Fruit fly (Drosophila melanogaster) whole organism, embryonic: ENCODE results near the gene scyl.

ENCODE experiments used
- CG12391 ChIP-seq: fragments of 200-800 bp; sonication (Bioruptor generic); optimal IDR thresholded peaks from 3 replicates; lab custom pipeline; 2018; ENCODE audit warnings: missing biosample characterization, mild to moderate bottlenecking, missing genetic modification characterization, moderate library complexity
- CG13775 ChIP-seq: fragments of 200-800 bp; sonication (Bioruptor generic); optimal IDR thresholded peaks from 3 replicates; lab custom pipeline; 2017; ENCODE audit warnings: missing biosample characterization, mild to moderate bottlenecking, missing genetic modification characterization
- CG15601 ChIP-seq: fragments of 200-800 bp; sonication (Bioruptor generic); optimal IDR thresholded peaks from 3 replicates; lab custom pipeline; 2019; ENCODE audit warnings: missing biosample characterization, mild to moderate bottlenecking, missing genetic modification characterization, moderate library complexity
- CG15696 ChIP-seq: fragments of 200-800 bp; sonication (Bioruptor generic); optimal IDR thresholded peaks from 2 replicates; lab custom pipeline; 2019; ENCODE audit warnings: missing biosample characterization, mild to moderate bottlenecking, missing genetic modification characterization, moderate library complexity
- CG18262 ChIP-seq: fragments of 200-800 bp; optimal IDR thresholded peaks from 3 replicates; lab custom pipeline; 2019; ENCODE audit warnings: missing biosample characterization, mild to moderate bottlenecking, missing genetic modification characterization, moderate library complexity
- CG18476 ChIP-seq: fragments of 200-800 bp; sonication (Bioruptor generic); optimal IDR thresholded peaks from 2 replicates; lab custom pipeline; 2016; ENCODE audit warnings: missing biosample characterization, mild to moderate bottlenecking, missing genetic modification characterization
- CG7271 ChIP-seq: fragments of 200-800 bp; sonication (Bioruptor generic); optimal IDR thresholded peaks from 2 replicates; lab custom pipeline; 2018; ENCODE audit warnings: missing biosample characterization, mild to moderate bottlenecking, missing genetic modification characterization, moderate library complexity
- CG7372 ChIP-seq: fragments of 200-800 bp; sonication (Bioruptor generic); IDR thresholded peaks from 2 replicates; pipeline ENCODE4 v1.3.6; 2022; ENCODE audit warnings: missing biosample characterization, missing genetic modification characterization
- CG7963 ChIP-seq: fragments of 200-800 bp; sonication (Bioruptor generic); IDR thresholded peaks from 3 replicates; pipeline ENCODE4 v1.3.6; 2022; ENCODE audit warnings: missing biosample characterization, missing genetic modification characterization; ENCODE audit not compliant: partially characterized antibody
- Med ChIP-seq: fragments of 200-800 bp; sonication (Bioruptor generic); peaks from one replicate; lab custom pipeline; 2016; ENCODE audit warnings: missing biosample characterization, missing genetic modification characterization, mild to moderate bottlenecking, inconsistent platforms, moderate library complexity
- Stat92E ChIP-seq, 3 experiments: fragments of >200 bp in 2 of 3; fragments of 200-800 bp in 1 of 3; sonication (Bioruptor generic) in 1 of 3; optimal IDR thresholded peaks; 2 replicates each; lab custom pipeline; 2017 to 2019; ENCODE audit warnings: missing biosample characterization in 3 of 3, missing genetic modification characterization in 3 of 3, mild to moderate bottlenecking in 1 of 3, moderate library complexity in 1 of 3
- Usf ChIP-seq: fragments of 200-800 bp; sonication (Bioruptor generic); optimal IDR thresholded peaks from 2 replicates; lab custom pipeline; 2017; ENCODE audit warnings: missing genotype, missing biosample characterization, missing genetic modification characterization
- ab ChIP-seq: fragments of 200-800 bp; sonication (Bioruptor generic); optimal IDR thresholded peaks from 2 replicates; lab custom pipeline; 2016; ENCODE audit warnings: missing biosample characterization, missing genetic modification characterization
- abd-A ChIP-seq: fragments of 200-800 bp; sonication (Bioruptor generic); optimal IDR thresholded peaks from 3 replicates; lab custom pipeline; 2019; ENCODE audit warnings: missing biosample characterization, mild to moderate bottlenecking, missing genetic modification characterization, moderate library complexity
- chif ChIP-seq, 2 experiments: fragments of 200-800 bp; sonication (Bioruptor generic); optimal IDR thresholded peaks; 3 replicates each; lab custom pipeline; 2016; ENCODE audit warnings: missing biosample characterization in 2 of 2, missing genetic modification characterization in 2 of 2
- chinmo ChIP-seq: fragments of 200-800 bp; sonication (Bioruptor generic); IDR thresholded peaks from 4 replicates; pipeline ENCODE4 v1.3.6; 2022; ENCODE audit warnings: missing biosample characterization, missing genetic modification characterization; ENCODE audit not compliant: partially characterized antibody
- da ChIP-seq: fragments of 200-800 bp; sonication (Bioruptor generic); optimal IDR thresholded peaks from 2 replicates; lab custom pipeline; 2016; ENCODE audit warnings: missing biosample characterization, missing genetic modification characterization
- dmrt11E ChIP-seq: fragments of 200-800 bp; sonication (Bioruptor generic); optimal IDR thresholded peaks from 3 replicates; lab custom pipeline; 2018; ENCODE audit warnings: missing biosample characterization, mild to moderate bottlenecking, missing genetic modification characterization, moderate library complexity
- ems ChIP-seq: fragments of 200-800 bp; sonication (Bioruptor generic); optimal IDR thresholded peaks from 3 replicates; lab custom pipeline; 2016; ENCODE audit warnings: missing biosample characterization, missing genetic modification characterization
- en ChIP-seq: fragments of 200-800 bp; sonication (Bioruptor generic); optimal IDR thresholded peaks from 2 replicates; lab custom pipeline; 2016; ENCODE audit warnings: missing biosample characterization, missing genetic modification characterization
- exex ChIP-seq: fragments of 200-800 bp; sonication (Bioruptor generic); optimal IDR thresholded peaks from 4 replicates; lab custom pipeline; 2018; ENCODE audit warnings: missing biosample characterization, mild to moderate bottlenecking, missing genetic modification characterization, moderate library complexity
- gem ChIP-seq: fragments of 200-800 bp; sonication (Bioruptor generic); optimal IDR thresholded peaks from 2 replicates; lab custom pipeline; 2019; ENCODE audit warnings: missing biosample characterization, mild to moderate bottlenecking, missing genetic modification characterization, moderate library complexity
- grn ChIP-seq: fragments of 200-800 bp; sonication (Bioruptor generic); optimal IDR thresholded peaks from 3 replicates; lab custom pipeline; 2017; ENCODE audit warnings: missing biosample characterization, missing genetic modification characterization
- lab ChIP-seq: fragments of 200-800 bp; sonication (Bioruptor generic); optimal IDR thresholded peaks from 3 replicates; lab custom pipeline; 2017; ENCODE audit warnings: missing biosample characterization, missing genetic modification characterization, mild to moderate bottlenecking, moderate library complexity, missing genetic modification reagents
- lola ChIP-seq, 3 experiments: fragments of >200 bp in 2 of 3; fragments of 200-800 bp in 1 of 3; sonication (Bioruptor generic) in 1 of 3; optimal IDR thresholded peaks; 2 replicates each; lab custom pipeline; 2017 to 2019; ENCODE audit warnings: missing biosample characterization in 3 of 3, missing genetic modification characterization in 3 of 3, mild to moderate bottlenecking in 1 of 3, moderate library complexity in 1 of 3
- mirr ChIP-seq: fragments of 200-800 bp; sonication (Bioruptor generic); optimal IDR thresholded peaks from 3 replicates; lab custom pipeline; 2018; ENCODE audit warnings: missing biosample characterization, mild to moderate bottlenecking, missing genetic modification characterization
- mld ChIP-seq: fragments of 200-800 bp; sonication (Bioruptor generic); IDR thresholded peaks from 3 replicates; pipeline ENCODE4 v1.3.6; 2022; ENCODE audit warnings: missing biosample characterization, missing genetic modification characterization; ENCODE audit not compliant: partially characterized antibody
- nmo ChIP-seq: fragments of 200-800 bp; sonication (Bioruptor generic); optimal IDR thresholded peaks from 2 replicates; lab custom pipeline; 2018; ENCODE audit warnings: missing biosample characterization, mild to moderate bottlenecking, missing genetic modification characterization, moderate library complexity
- onecut ChIP-seq: fragments of 200-800 bp; sonication (Bioruptor generic); IDR thresholded peaks from 2 replicates; pipeline ENCODE4 v1.3.6; 2022; ENCODE audit warnings: missing biosample characterization, missing genetic modification characterization
- p53 ChIP-seq: fragments of 200-800 bp; sonication (Bioruptor generic); optimal IDR thresholded peaks from 2 replicates; lab custom pipeline; 2016; ENCODE audit warnings: missing biosample characterization, missing genetic modification characterization
- prd ChIP-seq, 3 experiments: fragments of >200 bp in 2 of 3; fragments of 200-800 bp in 1 of 3; sonication (Bioruptor generic) in 1 of 3; optimal IDR thresholded peaks in 2 of 3; IDR thresholded peaks in 1 of 3; 2 replicates in 2 of 3; 3 replicates in 1 of 3; pipeline versions ENCODE4 v1.3.6 to Lab custom; 2017 to 2022; ENCODE audit warnings: missing biosample characterization in 1 of 3, missing genetic modification characterization in 1 of 3
- pum ChIP-seq: fragments of 200-800 bp; sonication (Bioruptor generic); optimal IDR thresholded peaks from 2 replicates; lab custom pipeline; 2016; ENCODE audit warnings: missing biosample characterization, missing genetic modification characterization
- scrt ChIP-seq: fragments of 200-800 bp; sonication (Bioruptor generic); optimal IDR thresholded peaks from 2 replicates; lab custom pipeline; 2018; ENCODE audit warnings: missing biosample characterization, mild to moderate bottlenecking, missing genetic modification characterization, moderate library complexity
- sd ChIP-seq: fragments of 200-800 bp; sonication (Bioruptor generic); optimal IDR thresholded peaks from 3 replicates; lab custom pipeline; 2018; ENCODE audit warnings: missing biosample characterization, mild to moderate bottlenecking, missing genetic modification characterization, moderate library complexity
- sens ChIP-seq: fragments of 200-800 bp; sonication (Bioruptor generic); peaks from one replicate; lab custom pipeline; 2016; ENCODE audit warnings: missing biosample characterization, missing genetic modification characterization
- sna ChIP-seq: fragments of 200-800 bp; sonication (Bioruptor generic); IDR thresholded peaks from 2 replicates; pipeline ENCODE4 v1.3.6; 2022; ENCODE audit warnings: missing biosample characterization, missing genetic modification characterization; ENCODE audit not compliant: partially characterized antibody
- sug ChIP-seq: fragments of 200-800 bp; optimal IDR thresholded peaks from 2 replicates; lab custom pipeline; 2019; ENCODE audit warnings: missing biosample characterization, mild to moderate bottlenecking, missing genetic modification characterization, moderate library complexity
- tll ChIP-seq, 2 experiments: fragments of 200-800 bp in 1 of 2; fragments of >200 bp in 1 of 2; sonication (Bioruptor generic) in 1 of 2; optimal IDR thresholded peaks; 2 replicates each; lab custom pipeline; 2017 to 2019; ENCODE audit warnings: missing biosample characterization in 2 of 2, missing genetic modification characterization in 2 of 2, mild to moderate bottlenecking in 1 of 2, moderate library complexity in 1 of 2
- vfl ChIP-seq: fragments of 200-800 bp; sonication (Bioruptor generic); optimal IDR thresholded peaks from 2 replicates; lab custom pipeline; 2016; ENCODE audit warnings: missing biosample characterization, missing genetic modification characterization
- zen ChIP-seq: fragments of 200-800 bp; sonication (Bioruptor generic); optimal IDR thresholded peaks from 3 replicates; lab custom pipeline; 2018; ENCODE audit warnings: missing biosample characterization, mild to moderate bottlenecking, missing genetic modification characterization, moderate library complexity

Gene scyl

DNA sequence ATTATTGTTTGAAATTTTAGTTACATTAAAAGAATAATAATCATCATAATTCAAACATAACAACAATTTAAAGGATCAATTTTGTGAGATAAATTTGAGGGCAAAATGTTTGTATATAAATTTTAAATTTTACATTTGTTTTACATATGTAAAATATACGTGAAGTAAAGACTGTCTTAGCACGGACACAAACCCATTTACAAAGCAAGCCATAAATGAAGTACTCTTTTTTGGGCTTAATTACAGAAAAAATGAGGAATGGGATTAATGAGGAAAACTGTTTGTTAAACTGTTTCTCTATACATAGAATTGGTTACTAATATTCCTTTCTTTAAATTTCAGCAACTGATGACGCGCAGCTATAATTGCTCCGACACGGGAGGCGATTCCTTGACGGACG is 27.5 kb upstream of the scyl start (continued):
- TF ChIP-seq CG7271 (tag; lab: Kevin White, UChicago): no peak

DNA sequence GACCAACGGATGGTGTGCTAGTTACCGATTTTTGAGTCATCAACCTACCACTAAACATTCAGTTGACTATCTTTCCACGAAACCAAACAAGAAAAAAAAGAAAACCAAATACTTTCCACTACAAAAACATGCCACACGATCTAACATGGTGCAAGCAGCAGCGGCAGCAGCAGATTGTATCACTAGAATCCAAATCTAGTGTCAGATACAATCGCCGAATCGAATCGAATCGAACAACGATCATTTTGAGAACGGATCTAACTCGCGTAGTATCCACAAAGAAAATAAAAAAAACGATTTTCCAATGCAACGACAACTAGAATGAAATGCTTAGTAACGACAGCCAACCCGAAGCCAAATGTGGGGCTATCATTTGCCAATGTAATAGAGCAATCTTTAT is 24.4 kb upstream of the scyl start:
- TF ChIP-seq ab (GFP tag; lab: Kevin White, UChicago): no peak
- TF ChIP-seq CG7372 (GFP tag; lab: Robert Waterston, UW): no peak
- peak in 1 of 3 experiments; percentile 14 for TF ChIP-seq Stat92E (GFP tag; optimal IDR thresholded peaks at IDR 0.05; lab: Kevin White, UChicago)
- TF ChIP-seq grn (GFP tag; lab: Kevin White, UChicago): peak; percentile 94
- no peak for TF ChIP-seq sna (GFP tag; lab: Robert Waterston, UW)
- TF ChIP-seq sens: no peak
- TF ChIP-seq CG13775 (GFP tag; lab: Kevin White, UChicago): no peak
- no peak for TF ChIP-seq CG15601 (tag; lab: Kevin White, UChicago)
- TF ChIP-seq pum (GFP tag; lab: Kevin White, UChicago): no peak
- TF ChIP-seq, all 482 proteins: peak for 2

DNA sequence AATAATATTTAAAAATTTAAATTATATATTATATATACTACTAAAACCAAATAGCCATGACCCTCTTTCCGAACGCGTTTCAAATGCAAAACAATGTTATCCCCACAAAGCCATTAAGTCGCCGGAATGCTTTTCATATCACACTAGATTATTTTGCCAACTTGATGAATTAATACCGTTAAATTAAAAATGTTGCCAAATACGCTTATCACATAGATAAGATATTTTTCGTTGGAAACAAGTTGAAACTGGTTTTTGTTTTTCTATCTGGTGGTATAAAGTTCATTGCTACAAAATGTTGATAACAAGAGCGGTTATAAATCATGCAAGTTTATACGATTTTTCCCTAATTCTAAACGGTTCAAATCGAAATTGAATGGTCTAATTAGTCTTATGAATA is 18.6 kb upstream of the scyl start:
- TF ChIP-seq Usf (GFP tag; lab: Kevin White, UChicago) (no peak), ems (GFP tag; lab: Kevin White, UChicago) (no peak), sug (peak; percentile 20), lab (GFP tag; lab: Kevin White, UChicago) (peak; percentile 12), prd (optimal IDR thresholded peaks at IDR 0.05; lab: Kevin White, UChicago) (no peak), prd (GFP tag; IDR thresholded peaks at IDR 0.05; lab: Robert Waterston, UW) (no peak), CG18476 (GFP tag; lab: Kevin White, UChicago) (no peak), Stat92E (GFP tag; optimal IDR thresholded peaks at IDR 0.05; lab: Kevin White, UChicago) (no peak), mirr (peak; percentile 80), sd (tag; lab: Kevin White, UChicago) (peak; percentile 1), gem (tag; lab: Kevin White, UChicago) (peak; percentile 67), exex (tag; lab: Kevin White, UChicago) (peak; percentile 93)

DNA sequence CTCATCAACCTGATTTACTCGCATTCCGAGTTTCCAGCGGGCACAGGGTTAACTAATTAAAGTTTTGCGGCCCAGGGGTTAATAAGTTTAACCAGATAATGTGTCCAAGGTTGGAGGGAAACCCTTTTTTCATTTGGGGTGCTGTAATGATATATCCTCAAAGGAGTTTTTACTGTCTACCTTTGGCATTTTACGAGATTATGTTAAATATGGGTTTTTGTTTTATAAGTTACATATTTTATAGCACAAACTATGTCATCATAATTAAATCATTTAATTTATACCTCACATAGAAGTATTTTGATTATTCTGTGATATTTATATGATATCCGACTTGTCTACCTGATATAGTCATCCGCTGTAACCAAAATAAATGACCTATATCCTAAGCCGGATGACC is 16.0 kb upstream of the scyl start, which contains the start of gene Ir68a:
Gene Ir68a (minus strand): TSS at position 101 of the 400 bp plus-strand sequence.
- 0 out of 3 replicates have a peak, but pooled peaks have one; percentile 6 for TF ChIP-seq mld (GFP tag; lab: Robert Waterston, UW)
- no peak for TF ChIP-seq CG15696 (tag; lab: Kevin White, UChicago)

DNA sequence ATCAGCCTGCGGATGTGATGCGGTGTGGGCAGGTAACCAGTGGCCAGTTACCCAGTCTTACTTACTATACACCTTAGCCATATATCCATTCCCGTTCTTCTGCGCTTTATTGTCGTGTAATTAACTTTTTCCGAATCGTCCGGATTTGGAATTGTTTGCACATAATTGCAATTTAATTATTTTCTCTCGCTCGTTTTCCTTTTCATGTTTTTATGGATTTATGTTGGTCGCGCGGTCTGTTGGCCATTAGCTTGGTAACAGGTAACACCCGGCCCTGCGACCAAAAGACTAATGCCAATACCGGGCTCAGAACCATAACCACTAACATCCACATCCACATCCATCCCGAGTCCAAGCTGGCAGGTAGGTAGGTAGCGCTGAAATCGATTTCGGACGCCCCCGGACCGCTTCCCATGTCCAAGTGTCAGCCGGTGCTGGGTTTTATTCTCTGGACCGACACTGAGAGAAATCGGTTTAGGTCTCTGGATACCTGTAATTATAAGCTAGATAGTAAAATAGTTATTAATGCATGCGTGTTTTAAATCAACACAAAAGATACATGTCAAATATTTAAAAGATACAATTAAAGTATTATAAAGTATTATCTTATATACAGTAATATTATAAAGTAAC is 14.9 kb upstream of the scyl start:
- peak in 1 of 3 experiments; percentile 16 for TF ChIP-seq lola (GFP tag; optimal IDR thresholded peaks at IDR 0.05; lab: Kevin White, UChicago)
- peak in 1 of 2 experiments; percentile 99 for TF ChIP-seq tll (GFP tag; optimal IDR thresholded peaks at IDR 0.05; lab: Kevin White, UChicago)
- TF ChIP-seq onecut (GFP tag; lab: Robert Waterston, UW): no peak
- no peak for TF ChIP-seq CG12391 (tag; lab: Kevin White, UChicago)
- TF ChIP-seq dmrt11E (tag; lab: Kevin White, UChicago): peak; percentile 26
- peak; percentile 100 for TF ChIP-seq zen (tag; lab: Kevin White, UChicago)
- peak; percentile 35 for TF ChIP-seq CG18262 (tag; lab: Kevin White, UChicago)
- TF ChIP-seq chif (GFP tag; optimal IDR thresholded peaks at IDR 0.05; lab: Kevin White, UChicago): no peak
- TF ChIP-seq da (GFP tag; lab: Kevin White, UChicago): no peak
- TF ChIP-seq vfl (GFP tag; lab: Kevin White, UChicago): peak; percentile 9
- TF ChIP-seq chinmo (GFP tag; lab: Robert Waterston, UW): no peak
- TF ChIP-seq nmo: peak; percentile 13
- 0 out of 3 replicates have a peak, but pooled peaks have one; percentile 26 for TF ChIP-seq CG7963 (GFP tag; lab: Robert Waterston, UW)
- peak; percentile 86 for TF ChIP-seq CG7271 (tag; lab: Kevin White, UChicago)
- no peak for TF ChIP-seq abd-A (tag; lab: Kevin White, UChicago)
- peak; percentile 55 for TF ChIP-seq Med
- TF ChIP-seq en (GFP tag; lab: Kevin White, UChicago): no peak
- no peak for TF ChIP-seq p53
- no peak for TF ChIP-seq scrt
